In the genomic region with DNA sequence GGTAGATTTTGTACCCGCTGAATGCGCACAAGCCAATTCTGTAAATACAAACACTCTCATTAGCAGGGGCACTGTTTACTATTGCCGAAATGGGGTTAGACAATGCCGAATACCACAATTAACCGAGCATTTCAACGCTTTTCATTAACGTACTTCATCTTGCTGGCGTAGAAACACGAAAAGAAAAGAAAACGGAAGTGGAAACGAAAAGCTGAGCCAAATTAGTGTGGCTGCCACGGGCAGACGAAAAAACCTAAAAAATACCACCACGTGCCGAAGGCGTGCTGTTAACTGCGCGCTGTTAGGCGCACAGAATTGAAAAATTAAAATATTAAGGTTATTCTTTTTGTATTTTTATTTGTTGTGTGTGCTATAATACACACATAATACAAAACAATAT, we compare ENCODE assay signal across 1 fruit fly cellular context.
A peak's percentile ranks its signal among the peaks of the same experiment; 100 is the strongest.
TF ChIP-seq lines count a peak whose summit lies in the region.

A gene (minus strand): TSS at position 229 of the 400 bp plus-strand sequence.

TF ChIP-seq in whole organism, embryonic, 481 proteins besides CTCF, POLR2A, EP300 and RAD21 (continued from another document and continues in another):
- TF ChIP-seq CG7372 (GFP tag; IDR thresholded peaks at IDR 0.05; lab: Robert Waterston, UW) (peak; percentile 64; the same call in 1 of the 2 replicates), CG4360 (GFP tag; IDR thresholded peaks at IDR 0.05; lab: Robert Waterston, UW) (peak; percentile 46), CG6175 (GFP tag; IDR thresholded peaks at IDR 0.05; lab: Robert Waterston, UW) (peak; percentile 84; the same call in 2 of the 3 replicates), Mrtf (GFP tag; IDR thresholded peaks at IDR 0.05; lab: Robert Waterston, UW) (peak; percentile 59; the same call in 2 of the 3 replicates), Rfx (GFP tag; IDR thresholded peaks at IDR 0.05; lab: Robert Waterston, UW) (peak; percentile 94), Stat92E (GFP tag; optimal IDR thresholded peaks at IDR 0.05; lab: Kevin White, UChicago) (peak in 1 of 3 experiments; percentile 72), croc (GFP tag; conservative IDR thresholded peaks at IDR 0.05; lab: Robert Waterston, UW) (peak; percentile 36; the same call in 2 of the 3 replicates), E2f1 (GFP tag; IDR thresholded peaks at IDR 0.05; lab: Robert Waterston, UW) (peak; percentile 74), Hmr (GFP tag; optimal IDR thresholded peaks at IDR 0.05; lab: Kevin White, UChicago) (peak; percentile 97), CG2678 (tag; optimal IDR thresholded peaks at IDR 0.05; lab: Kevin White, UChicago) (peak; percentile 82), CG14710 (tag; optimal IDR thresholded peaks at IDR 0.05; lab: Kevin White, UChicago) (peak; percentile 84), CG4404 (GFP tag; IDR thresholded peaks at IDR 0.05; lab: Robert Waterston, UW) (no peak), gt (GFP tag; IDR thresholded peaks at IDR 0.05; lab: Robert Waterston, UW) (no peak), hkb (optimal IDR thresholded peaks at IDR 0.05; lab: Kevin White, UChicago) (no peak), hkb (GFP tag; IDR thresholded peaks at IDR 0.05; lab: Robert Waterston, UW) (peak; percentile 94), CG5953 (GFP tag; IDR thresholded peaks at IDR 0.05; lab: Robert Waterston, UW) (peak; percentile 95), bsh (GFP tag; optimal IDR thresholded peaks at IDR 0.05; lab: Kevin White, UChicago) (peak; percentile 74 to 84), vvl (GFP tag; IDR thresholded peaks at IDR 0.05; lab: Robert Waterston, UW) (peak; percentile 96), br (optimal IDR thresholded peaks at IDR 0.05; lab: Kevin White, UChicago) (no peak), Neu2 (GFP tag; optimal IDR thresholded peaks at IDR 0.05; lab: Kevin White, UChicago; ENCODE audit: borderline replicate concordance) (no peak), CG16813 (GFP tag; IDR thresholded peaks at IDR 0.05; lab: Robert Waterston, UW; ENCODE audit: partially characterized antibody) (no peak), CG14965 (GFP tag; optimal IDR thresholded peaks at IDR 0.05; lab: Kevin White, UChicago; ENCODE audit: borderline replicate concordance) (peak; percentile 48), CG9817 (tag; optimal IDR thresholded peaks at IDR 0.05; lab: Kevin White, UChicago) (peak; percentile 84), repo (GFP tag; optimal IDR thresholded peaks at IDR 0.05; lab: Kevin White, UChicago) (peak; percentile 89), BtbVII (GFP tag; optimal IDR thresholded peaks at IDR 0.05; lab: Kevin White, UChicago) (peak; percentile 96), gfzf (GFP tag; optimal IDR thresholded peaks at IDR 0.05; lab: Kevin White, UChicago) (peak; percentile 88), CG16779 (GFP tag; IDR thresholded peaks at IDR 0.05; lab: Robert Waterston, UW) (peak; percentile 85), CG12155 (GFP tag; optimal IDR thresholded peaks at IDR 0.05; lab: Kevin White, UChicago) (peak; percentile 71), Dref (GFP tag; IDR thresholded peaks at IDR 0.05; lab: Robert Waterston, UW) (peak; percentile 31; the same call in 1 of the 2 replicates), CG8478 (optimal IDR thresholded peaks at IDR 0.05; lab: Kevin White, UChicago) (no peak), Ptx1 (GFP tag; IDR thresholded peaks at IDR 0.05; lab: Robert Waterston, UW) (peak; percentile 78), CG18764 (GFP tag; optimal IDR thresholded peaks at IDR 0.05; lab: Kevin White, UChicago) (peak; percentile 89), CG4820 (GFP tag; optimal IDR thresholded peaks at IDR 0.05; lab: Kevin White, UChicago) (peak; percentile 69), Bdp1 (GFP tag; optimal IDR thresholded peaks at IDR 0.05; lab: Kevin White, UChicago) (peak; percentile 83), GATAe (GFP tag; conservative IDR thresholded peaks at IDR 0.05; lab: Robert Waterston, UW) (peak; percentile 60; the same call in 1 of the 2 replicates), CG18011 (GFP tag; optimal IDR thresholded peaks at IDR 0.05; lab: Kevin White, UChicago) (peak; percentile 83), CG31224 (GFP tag; IDR thresholded peaks at IDR 0.05; lab: Robert Waterston, UW) (peak; percentile 76), tna (GFP tag; IDR thresholded peaks at IDR 0.05; lab: Robert Waterston, UW; ENCODE audit: partially characterized antibody) (no peak), Hsf (GFP tag; optimal IDR thresholded peaks at IDR 0.05; lab: Kevin White, UChicago) (peak; percentile 90), lov (optimal IDR thresholded peaks at IDR 0.05; lab: Kevin White, UChicago) (no peak), lov (GFP tag; IDR thresholded peaks at IDR 0.05; lab: Robert Waterston, UW) (peak; percentile 98), CG33557 (GFP tag; optimal IDR thresholded peaks at IDR 0.05; lab: Kevin White, UChicago) (peak; percentile 83), HLH4C (GFP tag; IDR thresholded peaks at IDR 0.05; lab: Robert Waterston, UW; ENCODE audit: partially characterized antibody) (no peak), vfl (GFP tag; optimal IDR thresholded peaks at IDR 0.05; lab: Kevin White, UChicago) (peak; percentile 78), ash1 (GFP tag; optimal IDR thresholded peaks at IDR 0.05; lab: Kevin White, UChicago) (peak; percentile 94), CG4707 (GFP tag; optimal IDR thresholded peaks at IDR 0.05; lab: Kevin White, UChicago) (peak; percentile 91), CG11695 (GFP tag; IDR thresholded peaks at IDR 0.05; lab: Robert Waterston, UW) (peak; percentile 81), ci (GFP tag; IDR thresholded peaks at IDR 0.05; lab: Robert Waterston, UW) (peak; percentile 99), Fer1 (GFP tag; optimal IDR thresholded peaks at IDR 0.05; lab: Kevin White, UChicago) (peak; percentile 97), CG1602 (GFP tag; optimal IDR thresholded peaks at IDR 0.05; lab: Kevin White, UChicago) (peak; percentile 61), CG10274 (GFP tag; optimal IDR thresholded peaks at IDR 0.05; lab: Kevin White, UChicago) (peak; percentile 87), CG31441 (GFP tag; IDR thresholded peaks at IDR 0.05; lab: Robert Waterston, UW) (peak; percentile 92), stc (GFP tag; IDR thresholded peaks at IDR 0.05; lab: Robert Waterston, UW) (peak; percentile 88), Poxn (GFP tag; IDR thresholded peaks at IDR 0.05; lab: Robert Waterston, UW) (no peak), Oaz (GFP tag; IDR thresholded peaks at IDR 0.05; lab: Robert Waterston, UW) (peak; percentile 58), en (GFP tag; optimal IDR thresholded peaks at IDR 0.05; lab: Kevin White, UChicago) (peak; percentile 94), Fer3 (tag; optimal IDR thresholded peaks at IDR 0.05; lab: Kevin White, UChicago) (peak; percentile 93), CG17912 (GFP tag; optimal IDR thresholded peaks at IDR 0.05; lab: Kevin White, UChicago) (peak; percentile 97), E2f2 (GFP tag; IDR thresholded peaks at IDR 0.05; lab: Robert Waterston, UW) (peak; percentile 82), unpg (GFP tag; optimal IDR thresholded peaks at IDR 0.05; lab: Kevin White, UChicago) (peak; percentile 90), disco-r (GFP tag; optimal IDR thresholded peaks at IDR 0.05; lab: Kevin White, UChicago) (peak; percentile 89), CG34224 (GFP tag; IDR thresholded peaks at IDR 0.05; lab: Robert Waterston, UW; ENCODE audit: partially characterized antibody) (no peak), CG8944 (GFP tag; optimal IDR thresholded peaks at IDR 0.05; lab: Kevin White, UChicago) (peak; percentile 69), CG1024 (GFP tag; IDR thresholded peaks at IDR 0.05; lab: Robert Waterston, UW) (peak; percentile 77), CG15514 (GFP tag; optimal IDR thresholded peaks at IDR 0.05; lab: Kevin White, UChicago) (peak; percentile 94), ttk (GFP tag; IDR thresholded peaks at IDR 0.05; lab: Robert Waterston, UW) (peak; percentile 81), fd3F (GFP tag; optimal IDR thresholded peaks at IDR 0.05; lab: Kevin White, UChicago) (peak; percentile 79), B-H2 (GFP tag; optimal IDR thresholded peaks at IDR 0.05; lab: Kevin White, UChicago) (peak; percentile 97), CrebB (tag; optimal IDR thresholded peaks at IDR 0.05; lab: Kevin White, UChicago) (peak; percentile 93), Dip3 (GFP tag; optimal IDR thresholded peaks at IDR 0.05; lab: Kevin White, UChicago) (peak; percentile 89), chm (GFP tag; IDR thresholded peaks at IDR 0.05; lab: Robert Waterston, UW) (peak; percentile 97), Ssrp (tag; optimal IDR thresholded peaks at IDR 0.05; lab: Kevin White, UChicago) (peak; percentile 27), zen2 (GFP tag; IDR thresholded peaks at IDR 0.05; lab: Robert Waterston, UW; ENCODE audit: partially characterized antibody) (no peak; the same call in 2 of the 3 replicates), jing (GFP tag; optimal IDR thresholded peaks at IDR 0.05; lab: Kevin White, UChicago) (peak; percentile 46), CG2199 (GFP tag; IDR thresholded peaks at IDR 0.05; lab: Robert Waterston, UW) (no peak), CG4282 (GFP tag; optimal IDR thresholded peaks at IDR 0.05; lab: Kevin White, UChicago) (peak; percentile 71), wek (GFP tag; optimal IDR thresholded peaks at IDR 0.05; lab: Kevin White, UChicago) (peak; percentile 98), Nf-YB (GFP tag; optimal IDR thresholded peaks at IDR 0.05; lab: Kevin White, UChicago) (peak; percentile 77), CG6689 (GFP tag; IDR thresholded peaks at IDR 0.05; lab: Robert Waterston, UW) (peak; percentile 72), CG33213 (GFP tag; optimal IDR thresholded peaks at IDR 0.05; lab: Kevin White, UChicago) (peak; percentile 97), CG1233 (GFP tag; optimal IDR thresholded peaks at IDR 0.05; lab: Kevin White, UChicago) (peak; percentile 96), D19B (GFP tag; optimal IDR thresholded peaks at IDR 0.05; lab: Kevin White, UChicago) (peak; percentile 80), chif (GFP tag; optimal IDR thresholded peaks at IDR 0.05; lab: Kevin White, UChicago) (peak; percentile 80 to 91), CG3163 (GFP tag; optimal IDR thresholded peaks at IDR 0.05; lab: Kevin White, UChicago) (peak; percentile 82), hth (optimal IDR thresholded peaks at IDR 0.05; lab: Kevin White, UChicago) (no peak), CG7357 (GFP tag; IDR thresholded peaks at IDR 0.05; lab: Robert Waterston, UW) (peak; percentile 37; the same call in 1 of the 3 replicates), CG12744 (GFP tag; optimal IDR thresholded peaks at IDR 0.05; lab: Kevin White, UChicago) (peak; percentile 87), dysf (GFP tag; IDR thresholded peaks at IDR 0.05; lab: Robert Waterston, UW) (peak; percentile 82), danr (GFP tag; IDR thresholded peaks at IDR 0.05; lab: Robert Waterston, UW) (peak; percentile 42; the same call in 1 of the 2 replicates), sob (GFP tag; IDR thresholded peaks at IDR 0.05; lab: Robert Waterston, UW) (peak; percentile 92), CG12104 (GFP tag; optimal IDR thresholded peaks at IDR 0.05; lab: Kevin White, UChicago) (peak; percentile 91), CG14667 (GFP tag; IDR thresholded peaks at IDR 0.05; lab: Robert Waterston, UW) (peak; percentile 24; the same call in 1 of the 2 replicates), dati (GFP tag; IDR thresholded peaks at IDR 0.05; lab: Robert Waterston, UW) (peak; percentile 78; the same call in 1 of the 2 replicates), CG12659 (GFP tag; optimal IDR thresholded peaks at IDR 0.05; lab: Kevin White, UChicago) (peak; percentile 95), Antp (GFP tag; optimal IDR thresholded peaks at IDR 0.05; lab: Kevin White, UChicago) (peak; percentile 70), CG11723 (GFP tag; optimal IDR thresholded peaks at IDR 0.05; lab: Kevin White, UChicago) (peak; percentile 92), Dp (GFP tag; optimal IDR thresholded peaks at IDR 0.05; lab: Kevin White, UChicago) (peak; percentile 54), CG42726 (GFP tag; IDR thresholded peaks at IDR 0.05; lab: Robert Waterston, UW; ENCODE audit: partially characterized antibody) (peak; percentile 45; the same call in 1 of the 2 replicates), luna (GFP tag; optimal IDR thresholded peaks at IDR 0.05; lab: Kevin White, UChicago) (peak; percentile 92), NK7.1 (GFP tag; optimal IDR thresholded peaks at IDR 0.05; lab: Kevin White, UChicago) (peak; percentile 89), zfh1 (GFP tag; IDR thresholded peaks at IDR 0.05; lab: Robert Waterston, UW) (peak; percentile 93), sc (optimal IDR thresholded peaks at IDR 0.05; lab: Kevin White, UChicago) (no peak), sc (GFP tag; optimal IDR thresholded peaks at IDR 0.05; lab: Kevin White, UChicago) (peak; percentile 88), Bgb (GFP tag; IDR thresholded peaks at IDR 0.05; lab: Robert Waterston, UW; ENCODE audit: partially characterized antibody) (peak; percentile 29; the same call in 1 of the 2 replicates), Xbp1 (GFP tag; optimal IDR thresholded peaks at IDR 0.05; lab: Kevin White, UChicago) (peak; percentile 87), CG34376 (GFP tag; optimal IDR thresholded peaks at IDR 0.05; lab: Kevin White, UChicago) (peak; percentile 98), CG6765 (GFP tag; optimal IDR thresholded peaks at IDR 0.05; lab: Kevin White, UChicago) (peak; percentile 99), mld (GFP tag; IDR thresholded peaks at IDR 0.05; lab: Robert Waterston, UW; ENCODE audit: partially characterized antibody) (no peak), hbn (GFP tag; IDR thresholded peaks at IDR 0.05; lab: Robert Waterston, UW; ENCODE audit: partially characterized antibody) (no peak), sd (tag; optimal IDR thresholded peaks at IDR 0.05; lab: Kevin White, UChicago) (no peak), CG5180 (GFP tag; optimal IDR thresholded peaks at IDR 0.05; lab: Kevin White, UChicago) (peak; percentile 80), Lhr (GFP tag; optimal IDR thresholded peaks at IDR 0.05; lab: Kevin White, UChicago) (peak; percentile 89), ERR (GFP tag; optimal IDR thresholded peaks at IDR 0.05; lab: Kevin White, UChicago) (peak; percentile 71), CG2202 (tag; optimal IDR thresholded peaks at IDR 0.05; lab: Kevin White, UChicago) (peak; percentile 89), fru (optimal IDR thresholded peaks at IDR 0.05; lab: Kevin White, UChicago) (no peak), oc (tag; optimal IDR thresholded peaks at IDR 0.05; lab: Kevin White, UChicago) (peak; percentile 68), gro (GFP tag; optimal IDR thresholded peaks at IDR 0.05; lab: Kevin White, UChicago) (peak; percentile 94), CG17359 (tag; optimal IDR thresholded peaks at IDR 0.05; lab: Kevin White, UChicago) (peak; percentile 92), CG12219 (GFP tag; optimal IDR thresholded peaks at IDR 0.05; lab: Kevin White, UChicago) (peak; percentile 92), crol (GFP tag; IDR thresholded peaks at IDR 0.05; lab: Robert Waterston, UW) (peak; percentile 50), Abd-B (GFP tag; optimal IDR thresholded peaks at IDR 0.05; lab: Kevin White, UChicago) (no peak), CG12071 (GFP tag; optimal IDR thresholded peaks at IDR 0.05; lab: Kevin White, UChicago) (peak; percentile 96), CG30020 (tag; optimal IDR thresholded peaks at IDR 0.05; lab: Kevin White, UChicago) (peak; percentile 57)
